Worm (Caenorhabditis elegans) whole organism, L1 larva: Measurements from ENCODE around the gene Y62E10A.23.

Source experiments
- blmp-1 ChIP-seq: fragments of 150-350 bp; optimal IDR thresholded peaks from 2 replicates; lab custom pipeline; 2014; ENCODE audit warnings: missing biosample characterization, missing genetic modification characterization
- ceh-82 ChIP-seq, 3 experiments: fragments of 150-350 bp in 1 of 3; sonication (generic microtip) in 2 of 3; optimal IDR thresholded peaks; 2 replicates each; lab custom pipeline; 2014 to 2017; ENCODE audit warnings: missing biosample characterization in 3 of 3, missing genetic modification characterization in 3 of 3
- egl-13 ChIP-seq: sonication (generic microtip); optimal IDR thresholded peaks from 2 replicates; lab custom pipeline; 2016; ENCODE audit warnings: missing genotype, missing genetic modification reagents, missing genetic modification characterization, missing compliant biosample characterization
- lsy-2 ChIP-seq, 2 experiments: fragments of 150-350 bp; optimal IDR thresholded peaks; 2 replicates each; lab custom pipeline; 2014; ENCODE audit warnings: missing biosample characterization in 2 of 2, missing genetic modification characterization in 2 of 2
- nhr-28 ChIP-seq: fragments of 150-350 bp; optimal IDR thresholded peaks from 2 replicates; lab custom pipeline; 2014; ENCODE audit warnings: missing biosample characterization, missing genetic modification characterization
- snpc-4 ChIP-seq: fragments of 150-350 bp; optimal IDR thresholded peaks from 2 replicates; lab custom pipeline; 2014; ENCODE audit warnings: missing biosample characterization, missing genetic modification characterization
- unc-130 ChIP-seq: fragments of 150-350 bp; optimal IDR thresholded peaks from 2 replicates; lab custom pipeline; 2017; ENCODE audit warnings: missing biosample characterization, missing genetic modification characterization, inconsistent platforms
- zag-1 ChIP-seq: fragments of 150-350 bp; optimal IDR thresholded peaks from 2 replicates; lab custom pipeline; 2014; ENCODE audit warnings: missing biosample characterization, missing genetic modification characterization

DNA sequence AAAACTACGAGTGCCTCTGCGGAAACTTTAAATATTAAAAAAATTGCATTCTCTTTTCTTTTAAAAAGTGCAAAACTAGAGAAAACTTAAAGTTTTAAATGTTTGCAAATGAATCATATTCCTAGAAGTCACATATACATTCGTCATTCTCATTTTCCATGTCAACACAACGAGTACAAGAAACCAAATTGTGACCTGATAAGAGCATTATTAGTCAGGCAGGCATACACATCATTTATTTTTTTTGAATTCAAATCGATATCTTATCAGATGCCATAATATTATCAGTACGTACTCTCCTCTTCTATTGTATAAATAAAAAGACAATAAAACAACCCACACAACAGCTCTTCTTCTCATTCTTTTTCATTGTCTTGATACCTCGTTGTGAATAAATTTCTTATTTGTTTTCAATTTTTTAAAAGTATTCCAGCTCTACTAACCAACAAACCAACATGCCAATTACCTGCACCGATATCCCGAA lies 38.9 kb upstream of the Y62E10A.23 start, which contains the start of gene W02A2.9:
- no peak for TF ChIP-seq ceh-82 (tag; optimal IDR thresholded peaks at IDR 0.05; lab: Kevin White, UChicago)
- TF ChIP-seq unc-130: no peak
- no peak for TF ChIP-seq snpc-4 (tag; lab: Kevin White, UChicago)
- no peak for TF ChIP-seq blmp-1 (tag; lab: Kevin White, UChicago)
- TF ChIP-seq zag-1 (tag; lab: Kevin White, UChicago): no peak
- TF ChIP-seq lsy-2 (tag; optimal IDR thresholded peaks at IDR 0.05; lab: Kevin White, UChicago): no peak
- TF ChIP-seq nhr-28 (tag; lab: Kevin White, UChicago): no peak
- no peak for TF ChIP-seq egl-13
